Fruit fly (Drosophila melanogaster): ENCODE results near the gene CCT4.
A peak's percentile ranks its signal among the peaks of the same experiment; 100 is the strongest.

CCT4 gene

dm6 chr2L:12721794-12722315 is 29.1 kb upstream of the CCT4 start, which contains the start of gene Pih1D1 (continued):
- TF ChIP-seq CG17802 (tag; optimal IDR thresholded peaks at IDR 0.05) = peak; percentile 82
- peak; percentile 62 for TF ChIP-seq salm (tag; optimal IDR thresholded peaks at IDR 0.05)
- peak; percentile 91 for TF ChIP-seq CG13894 (tag; optimal IDR thresholded peaks at IDR 0.05)
- peak; percentile 94 for TF ChIP-seq HHEX (GFP tag; optimal IDR thresholded peaks at IDR 0.05)
- peak; percentile 66 for TF ChIP-seq CG7987 (GFP tag; optimal IDR thresholded peaks at IDR 0.05)
- peak; percentile 88 to 95 for TF ChIP-seq Pdp1 (GFP tag; optimal IDR thresholded peaks at IDR 0.05)
- peak; percentile 81 for TF ChIP-seq YL-1 (GFP tag; optimal IDR thresholded peaks at IDR 0.05)
- TF ChIP-seq MBD-R2 (GFP tag; IDR thresholded peaks at IDR 0.05) = peak; percentile 82
- TF ChIP-seq CG17829 (tag; optimal IDR thresholded peaks at IDR 0.05) = peak; percentile 96
- TF ChIP-seq CG10147 (GFP tag; optimal IDR thresholded peaks at IDR 0.05) = peak; percentile 96
- peak; percentile 92 for TF ChIP-seq CG11085 (GFP tag; IDR thresholded peaks at IDR 0.05)

- TF ChIP-seq CG10462 (GFP tag; optimal IDR thresholded peaks at IDR 0.05) (no peak), CG4730 (GFP tag; IDR thresholded peaks at IDR 0.05) (peak; percentile 48; the same call in 1 of the 2 replicates), cg (GFP tag; optimal IDR thresholded peaks at IDR 0.05) (no peak), Rx (GFP tag; IDR thresholded peaks at IDR 0.05) (peak; percentile 26; the same call in 1 of the 2 replicates), corto (GFP tag; optimal IDR thresholded peaks at IDR 0.05) (no peak), ara (GFP tag; IDR thresholded peaks at IDR 0.05) (peak; percentile 60), Dref (GFP tag; IDR thresholded peaks at IDR 0.05) (no peak), CG18011 (GFP tag; optimal IDR thresholded peaks at IDR 0.05) (no peak), CG18764 (GFP tag; optimal IDR thresholded peaks at IDR 0.05) (no peak), E2f2 (GFP tag; IDR thresholded peaks at IDR 0.05) (no peak), HmgD (GFP tag; optimal IDR thresholded peaks at IDR 0.05) (no peak), D19A (tag; optimal IDR thresholded peaks at IDR 0.05) (peak; percentile 37), nerfin-2 (GFP tag; IDR thresholded peaks at IDR 0.05; ENCODE audit: partially characterized antibody) (no peak), chif (GFP tag; optimal IDR thresholded peaks at IDR 0.05) (no peak), Dp (GFP tag; optimal IDR thresholded peaks at IDR 0.05) (no peak), zfh1 (GFP tag; IDR thresholded peaks at IDR 0.05) (peak; percentile 45; the same call in 1 of the 3 replicates), Sin3A (optimal IDR thresholded peaks at IDR 0.05) (no peak), prd (optimal IDR thresholded peaks at IDR 0.05) (no peak), prd (GFP tag; IDR thresholded peaks at IDR 0.05) (peak; percentile 74), CG3726 (GFP tag; IDR thresholded peaks at IDR 0.05) (peak; percentile 75; the same call in 1 of the 3 replicates), Dfd (GFP tag; optimal IDR thresholded peaks at IDR 0.05) (no peak), Nf-YA (GFP tag; IDR thresholded peaks at IDR 0.05) (no peak), sens-2 (GFP tag; IDR thresholded peaks at IDR 0.05) (peak; percentile 69; the same call in 1 of the 2 replicates), Hr51 (GFP tag; optimal IDR thresholded peaks at IDR 0.05) (peak in 1 of 2 experiments; percentile 49), Xbp1 (GFP tag; optimal IDR thresholded peaks at IDR 0.05) (peak; percentile 69), CG10147 (GFP tag; optimal IDR thresholded peaks at IDR 0.05) (peak; percentile 29), amos (GFP tag; IDR thresholded peaks at IDR 0.05; ENCODE audit: partially characterized antibody) (no peak), CG18619 (GFP tag; optimal IDR thresholded peaks at IDR 0.05) (peak; percentile 22), Dek (tag; optimal IDR thresholded peaks at IDR 0.05) (no peak), lilli (GFP tag; optimal IDR thresholded peaks at IDR 0.05) (peak; percentile 61), ssp (GFP tag; IDR thresholded peaks at IDR 0.05) (no peak), CG17568 (GFP tag; optimal IDR thresholded peaks at IDR 0.05) (no peak), wor (GFP tag; IDR thresholded peaks at IDR 0.05) (no peak), CG9876 (GFP tag; optimal IDR thresholded peaks at IDR 0.05) (no peak), so (GFP tag; IDR thresholded peaks at IDR 0.05) (0 out of 3 replicates have a peak, but pooled peaks have one; percentile 30), Poxn (GFP tag; IDR thresholded peaks at IDR 0.05) (no peak), lab (GFP tag; optimal IDR thresholded peaks at IDR 0.05) (peak; percentile 69)
Observed at dm6 chr2L:12720430-12721396, 28.0 kb upstream of the CCT4 start.

Measured in whole organism, embryonic.